Worm (Caenorhabditis elegans): ENCODE data around the gene mrps-25.

Gene mrps-25

ce11 chrIV:1056263-1056942 lies at the start of gene mrps-25, which contains the start of gene Y55F3AM.13:
Gene mrps-25 (plus strand): TSS chrIV:1056892.
Gene Y55F3AM.13 (minus strand): TSS chrIV:1056313.
- TF ChIP-seq C34F6.9 (tag; optimal IDR thresholded peaks at IDR 0.05), result peak; percentile 45
- TF ChIP-seq gmeb-1 (tag; optimal IDR thresholded peaks at IDR 0.05), result peak; percentile 63
- TF ChIP-seq ceh-82 (tag; optimal IDR thresholded peaks at IDR 0.05), result no peak
- no peak for TF ChIP-seq lin-11 (tag; optimal IDR thresholded peaks at IDR 0.05)
- TF ChIP-seq ceh-16 (tag; optimal IDR thresholded peaks at IDR 0.05), result no peak
- peak; percentile 9 to 75 for TF ChIP-seq lsy-2 (tag; optimal IDR thresholded peaks at IDR 0.05)
- peak; percentile 90 for TF ChIP-seq R02D3.7 (tag; optimal IDR thresholded peaks at IDR 0.05)
- TF ChIP-seq lin-13 (GFP tag; optimal IDR thresholded peaks at IDR 0.05), result peak; percentile 5
- peak; percentile 26 for TF ChIP-seq crh-2 (tag; optimal IDR thresholded peaks at IDR 0.05)
- no peak for TF ChIP-seq nhr-23 (tag; optimal IDR thresholded peaks at IDR 0.05)
- TF ChIP-seq nhr-21 (tag; optimal IDR thresholded peaks at IDR 0.05), result no peak
- TF ChIP-seq nhr-25 (tag; optimal IDR thresholded peaks at IDR 0.05), result peak; percentile 48
- peak; percentile 68 for TF ChIP-seq unc-55 (GFP tag; optimal IDR thresholded peaks at IDR 0.05)
- peak; percentile 48 for TF ChIP-seq sma-3 (GFP tag; optimal IDR thresholded peaks at IDR 0.05)

- TF ChIP-seq ama-1 (optimal IDR thresholded peaks at IDR 0.05), result peak; percentile 18
- TF ChIP-seq lsy-2 (tag; optimal IDR thresholded peaks at IDR 0.05), result peak; percentile 33 to 76
- no peak for TF ChIP-seq elt-3 (tag; optimal IDR thresholded peaks at IDR 0.05)
- TF ChIP-seq nhr-129 (tag; optimal IDR thresholded peaks at IDR 0.05), result peak; percentile 42
- TF ChIP-seq nhr-77 (tag; optimal IDR thresholded peaks at IDR 0.05), result no peak
- TF ChIP-seq unc-55 (GFP tag; optimal IDR thresholded peaks at IDR 0.05), result peak; percentile 64
- peak; percentile 20 for TF ChIP-seq crh-2 (tag; optimal IDR thresholded peaks at IDR 0.05)
- no peak for TF ChIP-seq ztf-4 (tag; optimal IDR thresholded peaks at IDR 0.05)
- peak; percentile 27 for TF ChIP-seq fos-1 (tag; optimal IDR thresholded peaks at IDR 0.05)
- no peak for TF ChIP-seq nhr-21 (tag; optimal IDR thresholded peaks at IDR 0.05)
- peak; percentile 66 for TF ChIP-seq C34F6.9 (tag; optimal IDR thresholded peaks at IDR 0.05)
- TF ChIP-seq gmeb-1 (tag; optimal IDR thresholded peaks at IDR 0.05), result peak; percentile 34
Observed at ce11 chrIV:1009546-1009945, 47.1 kb upstream of the mrps-25 start, which contains the start of gene Y55F3AM.9. Gene Y55F3AM.9 (minus strand): TSS chrIV:1009734.

- TF ChIP-seq mbf-1 (tag; optimal IDR thresholded peaks at IDR 0.05) (no peak), peb-1 (tag; optimal IDR thresholded peaks at IDR 0.05) (no peak), F13H6.1 (tag; optimal IDR thresholded peaks at IDR 0.05) (no peak), elt-1 (tag; optimal IDR thresholded peaks at IDR 0.05) (no peak), nhr-21 (tag; optimal IDR thresholded peaks at IDR 0.05) (no peak), ztf-4 (tag; optimal IDR thresholded peaks at IDR 0.05) (no peak), sma-3 (GFP tag; optimal IDR thresholded peaks at IDR 0.05) (no peak), nhr-12 (tag; optimal IDR thresholded peaks at IDR 0.05) (no peak), ama-1 (optimal IDR thresholded peaks at IDR 0.05) (no peak), ztf-11 (tag; optimal IDR thresholded peaks at IDR 0.05) (no peak), sem-4 (tag; optimal IDR thresholded peaks at IDR 0.05) (no peak), ztf-1 (GFP tag; conservative IDR thresholded peaks at IDR 0.05) (no peak)
Observed at ce11 chrIV:1010212-1010611, 46.5 kb upstream of the mrps-25 start, which contains the start of gene atg-3. Gene atg-3 (plus strand): TSS chrIV:1010512.

DNA sequence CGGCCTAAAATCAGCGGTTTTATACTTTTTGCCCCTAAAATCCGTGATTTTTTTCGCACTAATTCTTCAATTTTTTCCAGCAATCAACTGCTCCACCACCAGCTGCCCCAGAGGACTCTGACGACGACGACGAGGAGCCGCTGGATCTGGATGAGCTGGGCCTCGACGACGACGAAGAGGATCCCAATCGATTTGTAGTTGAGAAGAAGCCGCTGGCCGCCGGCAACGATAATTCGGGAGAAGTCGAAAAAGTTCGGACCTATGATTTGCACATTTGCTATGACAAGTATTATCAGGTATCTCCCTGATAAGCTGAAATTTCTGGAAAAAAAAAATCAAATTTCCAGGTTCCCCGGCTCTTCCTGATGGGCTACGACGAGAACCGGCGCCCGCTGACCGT lies 44.9 kb upstream of the mrps-25 start:
- TF ChIP-seq unc-39 (tag; optimal IDR thresholded peaks at IDR 0.05) (no peak), ceh-82 (tag; optimal IDR thresholded peaks at IDR 0.05) (no peak), skn-1 (tag; optimal IDR thresholded peaks at IDR 0.05) (no peak), lsy-2 (tag; optimal IDR thresholded peaks at IDR 0.05) (no peak), lin-13 (GFP tag; optimal IDR thresholded peaks at IDR 0.05) (no peak), zag-1 (tag; optimal IDR thresholded peaks at IDR 0.05) (no peak), R02D3.7 (tag; optimal IDR thresholded peaks at IDR 0.05) (no peak), blmp-1 (tag; optimal IDR thresholded peaks at IDR 0.05; ENCODE audit: insufficient read depth) (no peak), ztf-1 (GFP tag; conservative IDR thresholded peaks at IDR 0.05) (no peak), ceh-16 (tag; optimal IDR thresholded peaks at IDR 0.05) (no peak), nhr-25 (tag; optimal IDR thresholded peaks at IDR 0.05) (no peak), lin-11 (tag; optimal IDR thresholded peaks at IDR 0.05) (no peak), unc-55 (GFP tag; optimal IDR thresholded peaks at IDR 0.05) (no peak), dmd-4 (tag; optimal IDR thresholded peaks at IDR 0.05) (no peak), gmeb-1 (tag; optimal IDR thresholded peaks at IDR 0.05) (no peak), crh-2 (tag; optimal IDR thresholded peaks at IDR 0.05) (no peak)

- TF ChIP-seq gmeb-1 (tag; optimal IDR thresholded peaks at IDR 0.05) (peak; percentile 82), crh-2 (tag; optimal IDR thresholded peaks at IDR 0.05) (peak; percentile 84), ama-1 (optimal IDR thresholded peaks at IDR 0.05) (peak; percentile 59), zag-1 (tag; optimal IDR thresholded peaks at IDR 0.05) (no peak), unc-55 (GFP tag; optimal IDR thresholded peaks at IDR 0.05) (peak; percentile 92), lin-11 (tag; optimal IDR thresholded peaks at IDR 0.05) (peak; percentile 82), C34F6.9 (tag; optimal IDR thresholded peaks at IDR 0.05) (peak; percentile 92), lsy-2 (tag; optimal IDR thresholded peaks at IDR 0.05) (peak; percentile 80 to 90), nhr-21 (tag; optimal IDR thresholded peaks at IDR 0.05) (peak; percentile 70), fos-1 (tag; optimal IDR thresholded peaks at IDR 0.05) (peak; percentile 48), nhr-6 (tag; optimal IDR thresholded peaks at IDR 0.05) (peak; percentile 28), nhr-25 (tag; optimal IDR thresholded peaks at IDR 0.05) (peak; percentile 68), snpc-4 (tag; optimal IDR thresholded peaks at IDR 0.05) (peak; percentile 52), nhr-12 (tag; optimal IDR thresholded peaks at IDR 0.05) (no peak), egl-27 (tag; optimal IDR thresholded peaks at IDR 0.05) (peak; percentile 43), unc-62 (GFP tag; optimal IDR thresholded peaks at IDR 0.05) (no peak), ztf-4 (tag; optimal IDR thresholded peaks at IDR 0.05) (peak; percentile 20), sem-4 (tag; optimal IDR thresholded peaks at IDR 0.05) (peak; percentile 8), skn-1 (tag; optimal IDR thresholded peaks at IDR 0.05) (no peak), Y55F3AM.14 (GFP tag; optimal IDR thresholded peaks at IDR 0.05) (no peak), unc-39 (tag; optimal IDR thresholded peaks at IDR 0.05) (no peak), ZK546.5 (tag; optimal IDR thresholded peaks at IDR 0.05) (peak; percentile 20), sma-3 (GFP tag; optimal IDR thresholded peaks at IDR 0.05) (peak; percentile 83), blmp-1 (tag; optimal IDR thresholded peaks at IDR 0.05; ENCODE audit: insufficient read depth) (peak; percentile 14)
Observed at ce11 chrIV:1012447-1012846, 44.2 kb upstream of the mrps-25 start, which contains the start of gene rbm-39. Gene rbm-39 (plus strand): TSS chrIV:1012624.

All from whole organism, L2 larva.